Fruit fly (Drosophila melanogaster) whole organism, wandering third instar larva: Measurements from ENCODE around the gene Ac78C.

Experiments used
- CG32264 ChIP-seq: fragments of 200-800 bp; sonication (Bioruptor generic); optimal IDR thresholded peaks from 2 replicates; lab custom pipeline; 2016; ENCODE audit warnings: missing biosample characterization, missing genetic modification characterization
- CG9705 ChIP-seq: fragments of 200-800 bp; sonication (Bioruptor generic); optimal IDR thresholded peaks from 2 replicates; lab custom pipeline; 2018; ENCODE audit warnings: missing biosample characterization, mild to moderate bottlenecking, missing genetic modification characterization
- Dfd ChIP-seq: fragments of >200 bp; optimal IDR thresholded peaks from 2 replicates; lab custom pipeline; 2017; ENCODE audit warnings: missing biosample characterization, missing genetic modification characterization
- Dif ChIP-seq: fragments of 200-275, 200-300 bp; sonication (Bioruptor generic); optimal IDR thresholded peaks from 2 replicates; lab custom pipeline; 2018; ENCODE audit warnings: missing biosample characterization, missing genetic modification characterization; ENCODE audit not compliant: partially characterized antibody
- HLH106 ChIP-seq: fragments of 200-800 bp; optimal IDR thresholded peaks from 3 replicates; lab custom pipeline; 2019; ENCODE audit warnings: missing biosample characterization, mild to moderate bottlenecking, missing genetic modification characterization, moderate library complexity
- Hnf4 ChIP-seq: fragments of 200-800 bp; sonication (Bioruptor generic); optimal IDR thresholded peaks from 2 replicates; lab custom pipeline; 2016; ENCODE audit warnings: missing biosample characterization, mild to moderate bottlenecking, missing genetic modification characterization
- Hr83 ChIP-seq: fragments of 200-300 bp; sonication (Bioruptor generic); optimal IDR thresholded peaks from 2 replicates; lab custom pipeline; 2016; ENCODE audit warnings: missing biosample characterization, mild to moderate bottlenecking, missing genetic modification characterization, moderate library complexity; ENCODE audit not compliant: poor library complexity, severe bottlenecking
- Jra ChIP-seq: sonication (Bioruptor generic); optimal IDR thresholded peaks from 2 replicates; lab custom pipeline; 2016; ENCODE audit warnings: missing biosample characterization, missing genetic modification characterization
- Mio ChIP-seq: sonication (Bioruptor generic); optimal IDR thresholded peaks from 2 replicates; lab custom pipeline; 2016; ENCODE audit warnings: missing biosample characterization, missing genetic modification characterization
- Myc ChIP-seq: fragments of >200 bp; optimal IDR thresholded peaks from 2 replicates; lab custom pipeline; 2017
- OdsH ChIP-seq: fragments of 200-800 bp; sonication (Bioruptor generic); optimal IDR thresholded peaks from 2 replicates; lab custom pipeline; 2016; ENCODE audit warnings: missing biosample characterization, mild to moderate bottlenecking, missing genetic modification characterization
- Rel ChIP-seq, 2 experiments: fragments of 200-800 bp; sonication (Bioruptor generic) in 1 of 2; optimal IDR thresholded peaks; 2 replicates in 1 of 2; 3 replicates in 1 of 2; lab custom pipeline; 2016 to 2019; ENCODE audit warnings: mild to moderate bottlenecking in 2 of 2, missing biosample characterization in 2 of 2, missing genetic modification characterization in 2 of 2, moderate library complexity in 1 of 2
- Sp1 ChIP-seq: fragments of 200-800 bp; sonication (Bioruptor generic); optimal IDR thresholded peaks from 3 replicates; lab custom pipeline; 2019; ENCODE audit warnings: missing biosample characterization, mild to moderate bottlenecking, missing genetic modification characterization, moderate library complexity
- Vsx2 ChIP-seq: fragments of 200-300, 225-300 bp; sonication (Bioruptor generic); optimal IDR thresholded peaks from 2 replicates; lab custom pipeline; 2018; ENCODE audit warnings: missing biosample characterization, missing genetic modification characterization; ENCODE audit not compliant: partially characterized antibody
- br ChIP-seq: fragments of 200-800 bp; sonication (Bioruptor generic); optimal IDR thresholded peaks from 2 replicates; lab custom pipeline; 2016; ENCODE audit warnings: missing biosample characterization, missing genetic modification characterization
- brk ChIP-seq: fragments of 200-800 bp; sonication (Bioruptor generic); optimal IDR thresholded peaks from 2 replicates; lab custom pipeline; 2016; ENCODE audit warnings: missing biosample characterization, mild to moderate bottlenecking, missing genetic modification characterization
- dl ChIP-seq, 2 experiments: fragments of 175-275, 200-275 bp in 1 of 2; fragments of 200-275 bp in 1 of 2; sonication (Bioruptor generic); optimal IDR thresholded peaks; lab custom pipeline; 2018; ENCODE audit warnings: mild to moderate bottlenecking in 2 of 2, missing biosample characterization in 2 of 2, missing genetic modification characterization in 2 of 2, moderate library complexity in 2 of 2; ENCODE audit not compliant: partially characterized antibody in 2 of 2, insufficient read depth in 1 of 2
- dmrt93B ChIP-seq: fragments of 200-800 bp; sonication (Bioruptor generic); optimal IDR thresholded peaks from 2 replicates; lab custom pipeline; 2018; ENCODE audit warnings: missing biosample characterization, mild to moderate bottlenecking, missing genetic modification characterization
- ey ChIP-seq: fragments of 200-800 bp; sonication (Bioruptor generic); optimal IDR thresholded peaks from 2 replicates; lab custom pipeline; 2016; ENCODE audit warnings: missing biosample characterization, missing genetic modification characterization
- foxo ChIP-seq, 2 experiments: fragments of 200-800 bp; sonication (Bioruptor generic); optimal IDR thresholded peaks; 2 replicates in 1 of 2; 3 replicates in 1 of 2; lab custom pipeline; 2016 to 2017; ENCODE audit warnings: missing biosample characterization in 2 of 2, missing genetic modification characterization in 2 of 2
- fru ChIP-seq: fragments of 200-800 bp; sonication (Bioruptor generic); optimal IDR thresholded peaks from 3 replicates; lab custom pipeline; 2016; ENCODE audit warnings: missing biosample characterization, mild to moderate bottlenecking, missing genetic modification characterization
- h ChIP-seq: fragments of 200-800 bp; sonication (Bioruptor generic); optimal IDR thresholded peaks from 3 replicates; lab custom pipeline; 2016; ENCODE audit warnings: missing biosample characterization, mild to moderate bottlenecking, missing genetic modification characterization
- jim ChIP-seq: fragments of 175-275, 200-325 bp; sonication (Bioruptor generic); optimal IDR thresholded peaks from 2 replicates; lab custom pipeline; 2016; ENCODE audit warnings: missing biosample characterization, mild to moderate bottlenecking, missing genetic modification characterization
- lola ChIP-seq: fragments of >200 bp; optimal IDR thresholded peaks from 2 replicates; lab custom pipeline; 2017; ENCODE audit warnings: missing biosample characterization, missing genetic modification characterization
- pan ChIP-seq: fragments of >200 bp; optimal IDR thresholded peaks from 2 replicates; lab custom pipeline; 2017
- psq ChIP-seq: fragments of 200-800 bp; sonication (Bioruptor generic); optimal IDR thresholded peaks from 3 replicates; lab custom pipeline; 2017; ENCODE audit warnings: missing biosample characterization, mild to moderate bottlenecking, missing genetic modification characterization, moderate library complexity
- rgr ChIP-seq: fragments of 200-800 bp; sonication (Bioruptor generic); optimal IDR thresholded peaks from 3 replicates; lab custom pipeline; 2016; ENCODE audit warnings: missing biosample characterization, mild to moderate bottlenecking, missing genetic modification characterization
- sage ChIP-seq: fragments of 200-800 bp; sonication (Bioruptor generic); optimal IDR thresholded peaks from 2 replicates; lab custom pipeline; 2016; ENCODE audit warnings: missing biosample characterization, mild to moderate bottlenecking, missing genetic modification characterization
- usp ChIP-seq: fragments of >200 bp; optimal IDR thresholded peaks from 2 replicates; lab custom pipeline; 2017; ENCODE audit warnings: missing biosample characterization, missing genetic modification characterization
- woc ChIP-seq: sonication (Bioruptor generic); optimal IDR thresholded peaks from 2 replicates; lab custom pipeline; 2016; ENCODE audit warnings: missing biosample characterization, mild to moderate bottlenecking, missing genetic modification characterization

The Ac78C gene

dm6 chr3L:21106883-21107282 lies 64.8 kb downstream of the Ac78C start:
- peak; percentile 8 for TF ChIP-seq rgr
- TF ChIP-seq Mio (GFP tag; lab: Kevin White, UChicago) = no peak
- peak; percentile 27 for TF ChIP-seq h (GFP tag; lab: Kevin White, UChicago)
- peak in 1 of 2 experiments; percentile 22 for TF ChIP-seq foxo (GFP tag; optimal IDR thresholded peaks at IDR 0.05; lab: Kevin White, UChicago)
- TF ChIP-seq, all 38 proteins: peak for 3

dm6 chr3L:21104338-21105018 lies 67.3 kb downstream of the Ac78C start:
- TF ChIP-seq psq (GFP tag; lab: Kevin White, UChicago) = peak; percentile 20
- TF ChIP-seq foxo (GFP tag; optimal IDR thresholded peaks at IDR 0.05; lab: Kevin White, UChicago) = peak in 1 of 2 experiments; percentile 10
- no peak for TF ChIP-seq HLH106
- TF ChIP-seq Dfd (GFP tag; lab: Kevin White, UChicago) = peak; percentile 88

- no peak for TF ChIP-seq pan (lab: Kevin White, UChicago)
- TF ChIP-seq woc = no peak
- TF ChIP-seq Myc (lab: Kevin White, UChicago) = no peak
- no peak for TF ChIP-seq br (GFP tag; lab: Kevin White, UChicago)
- no peak for TF ChIP-seq psq (GFP tag; lab: Kevin White, UChicago)
- TF ChIP-seq Mio (GFP tag; lab: Kevin White, UChicago) = no peak
- TF ChIP-seq brk (GFP tag; lab: Kevin White, UChicago) = no peak
- TF ChIP-seq Hnf4 (GFP tag; lab: Kevin White, UChicago) = no peak
- TF ChIP-seq jim = no peak
- no peak for TF ChIP-seq Jra (GFP tag; lab: Kevin White, UChicago)
- no peak for TF ChIP-seq lola
- TF ChIP-seq ey (GFP tag; lab: Kevin White, UChicago) = no peak
- no peak for TF ChIP-seq Vsx2 (GFP tag; lab: Kevin White, UChicago)
- no peak for TF ChIP-seq Rel (GFP tag; optimal IDR thresholded peaks at IDR 0.05; lab: Kevin White, UChicago)
- TF ChIP-seq Rel (tag; optimal IDR thresholded peaks at IDR 0.05; lab: Kevin White, UChicago) = no peak
- no peak for TF ChIP-seq CG9705 (GFP tag; lab: Kevin White, UChicago)
- no peak for TF ChIP-seq Dif (GFP tag; lab: Kevin White, UChicago)
- no peak for TF ChIP-seq sage (GFP tag; lab: Kevin White, UChicago)
- TF ChIP-seq Hr83 (GFP tag; lab: Kevin White, UChicago) = no peak
- TF ChIP-seq, all 38 proteins: peak for 0
These were observed 70.4 kb downstream of the Ac78C start for dm6 chr3L:21101316-21101715.

dm6 chr3L:21100429-21100828 lies 71.3 kb downstream of the Ac78C start:
- no peak for TF ChIP-seq CG32264 (GFP tag; lab: Kevin White, UChicago)
- TF ChIP-seq rgr = peak; percentile 46
- TF ChIP-seq ey (GFP tag; lab: Kevin White, UChicago) = peak; percentile 30
- peak; percentile 35 for TF ChIP-seq fru (GFP tag; lab: Kevin White, UChicago)
- TF ChIP-seq Sp1 (GFP tag; lab: Kevin White, UChicago) = peak; percentile 32
- peak; percentile 62 for TF ChIP-seq OdsH (GFP tag; lab: Kevin White, UChicago)
- TF ChIP-seq CG9705 (GFP tag; lab: Kevin White, UChicago) = peak; percentile 8
- peak; percentile 56 for TF ChIP-seq h (GFP tag; lab: Kevin White, UChicago)
- peak; percentile 64 for TF ChIP-seq HLH106
- no peak for TF ChIP-seq usp (GFP tag; lab: Kevin White, UChicago)
- no peak for TF ChIP-seq pan (lab: Kevin White, UChicago)
- TF ChIP-seq foxo (GFP tag; optimal IDR thresholded peaks at IDR 0.05; lab: Kevin White, UChicago) = peak in 1 of 2 experiments; percentile 66
- peak; percentile 35 for TF ChIP-seq psq (GFP tag; lab: Kevin White, UChicago)
- TF ChIP-seq dmrt93B (GFP tag; lab: Kevin White, UChicago) = peak; percentile 29

- TF ChIP-seq Dif (GFP tag; lab: Kevin White, UChicago) (peak; percentile 43), dl (GFP tag; optimal IDR thresholded peaks at IDR 0.05; lab: Kevin White, UChicago; ENCODE audit: insufficient read depth in 1 of 2, partially characterized antibody in 2 of 2) (peak; percentile 27 to 35), brk (GFP tag; lab: Kevin White, UChicago) (no peak)
- TF ChIP-seq, all 38 proteins: peak for 2
These were observed 71.8 kb downstream of the Ac78C start for dm6 chr3L:21099908-21100307.
